Fruit fly (Drosophila melanogaster): ENCODE results near the gene Rga.
A peak's percentile ranks its signal among the peaks of the same experiment; 100 is the strongest.

The Rga gene

DNA sequence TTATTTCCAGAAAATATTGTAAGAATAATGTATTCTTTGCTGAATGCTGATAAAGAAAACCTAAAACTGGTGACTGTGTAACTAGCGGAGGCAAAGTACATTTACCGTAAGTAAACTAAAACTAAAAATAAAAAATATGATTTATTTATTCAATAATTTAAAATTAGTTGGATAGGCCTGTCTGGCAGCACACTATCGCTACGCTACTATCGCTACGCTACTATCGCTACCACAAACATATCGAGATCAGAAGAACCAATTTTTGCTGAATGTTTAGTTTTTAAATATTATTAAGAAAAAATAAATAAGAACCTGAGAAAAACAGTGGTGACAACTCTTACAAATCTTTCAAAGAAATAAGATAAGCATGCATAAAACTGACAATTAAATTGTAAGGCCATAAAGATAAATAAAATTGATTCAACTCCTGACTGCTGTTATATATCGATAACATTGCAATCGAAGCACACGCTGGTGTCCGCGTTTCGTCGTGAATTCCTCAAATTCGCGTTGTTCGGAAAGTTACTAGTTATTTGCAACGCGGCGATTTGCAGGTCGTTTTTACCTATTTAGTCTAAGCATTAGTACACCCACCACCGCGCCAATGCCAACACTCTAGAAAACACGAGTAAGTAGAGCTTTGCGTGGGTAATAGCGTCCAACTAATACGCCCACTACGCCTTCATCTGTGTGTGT is 47.4 kb upstream of the Rga start, which contains the start of gene Wdr33 (continued):
- peak; percentile 34 for TF ChIP-seq Dek (tag; optimal IDR thresholded peaks at IDR 0.05)
- peak; percentile 34; the same call in 1 of the 2 replicates for TF ChIP-seq CG3847 (GFP tag; IDR thresholded peaks at IDR 0.05)
- TF ChIP-seq CG17359 (tag; optimal IDR thresholded peaks at IDR 0.05), result peak; percentile 16
- TF ChIP-seq bigmax (GFP tag; optimal IDR thresholded peaks at IDR 0.05), result no peak
- TF ChIP-seq GATAe (GFP tag; conservative IDR thresholded peaks at IDR 0.05), result no peak
- TF ChIP-seq tin (GFP tag; optimal IDR thresholded peaks at IDR 0.05), result peak; percentile 8
- no peak for TF ChIP-seq ttk (GFP tag; IDR thresholded peaks at IDR 0.05)
- TF ChIP-seq CG8478 (optimal IDR thresholded peaks at IDR 0.05), result no peak
- no peak for TF ChIP-seq Dfd (GFP tag; optimal IDR thresholded peaks at IDR 0.05)
- TF ChIP-seq Sry-β (GFP tag; optimal IDR thresholded peaks at IDR 0.05), result no peak
- no peak for TF ChIP-seq Camta (GFP tag; optimal IDR thresholded peaks at IDR 0.05)
- TF ChIP-seq CG5180 (GFP tag; optimal IDR thresholded peaks at IDR 0.05), result no peak
- TF ChIP-seq caup (GFP tag; optimal IDR thresholded peaks at IDR 0.05; ENCODE audit: severe bottlenecking), result no peak
- TF ChIP-seq zen (tag; optimal IDR thresholded peaks at IDR 0.05), result no peak
- no peak for TF ChIP-seq Mad (GFP tag; optimal IDR thresholded peaks at IDR 0.05)
- no peak for TF ChIP-seq Atf3 (GFP tag; optimal IDR thresholded peaks at IDR 0.05)
- no peak for TF ChIP-seq bowl (GFP tag; IDR thresholded peaks at IDR 0.05)
- no peak for TF ChIP-seq TFAM (GFP tag; optimal IDR thresholded peaks at IDR 0.05)
- no peak for TF ChIP-seq NC2β (GFP tag; optimal IDR thresholded peaks at IDR 0.05)
- TF ChIP-seq chif (GFP tag; optimal IDR thresholded peaks at IDR 0.05), result no peak
- TF ChIP-seq row (GFP tag; IDR thresholded peaks at IDR 0.05), result peak; percentile 62; the same call in 2 of the 3 replicates
- TF ChIP-seq crp (GFP tag; optimal IDR thresholded peaks at IDR 0.05), result no peak
- peak; percentile 21 for TF ChIP-seq CG31388 (GFP tag; optimal IDR thresholded peaks at IDR 0.05)
- peak; percentile 31 for TF ChIP-seq unpg (GFP tag; optimal IDR thresholded peaks at IDR 0.05)
- no peak for TF ChIP-seq nom (GFP tag; optimal IDR thresholded peaks at IDR 0.05)
- no peak for TF ChIP-seq cwo (GFP tag; optimal IDR thresholded peaks at IDR 0.05)
- no peak for TF ChIP-seq Sox102F (GFP tag; optimal IDR thresholded peaks at IDR 0.05)
- TF ChIP-seq trh (GFP tag; optimal IDR thresholded peaks at IDR 0.05), result no peak
- TF ChIP-seq oc (tag; optimal IDR thresholded peaks at IDR 0.05), result no peak
- TF ChIP-seq stc (GFP tag; IDR thresholded peaks at IDR 0.05), result no peak
- no peak for TF ChIP-seq ash1 (GFP tag; optimal IDR thresholded peaks at IDR 0.05)
- no peak for TF ChIP-seq Med (GFP tag)
- peak; percentile 36 for TF ChIP-seq CG18262 (tag; optimal IDR thresholded peaks at IDR 0.05)
- peak; percentile 69 for TF ChIP-seq CG13775 (GFP tag; optimal IDR thresholded peaks at IDR 0.05)
- 0 out of 2 replicates have a peak, but pooled peaks have one; percentile 19 for TF ChIP-seq CG6272 (GFP tag; IDR thresholded peaks at IDR 0.05)
- TF ChIP-seq dm (GFP tag; optimal IDR thresholded peaks at IDR 0.05), result peak; percentile 6
- peak; percentile 45 for TF ChIP-seq corto (GFP tag; optimal IDR thresholded peaks at IDR 0.05)
- no peak for TF ChIP-seq PHDP (tag; optimal IDR thresholded peaks at IDR 0.05)
- no peak for TF ChIP-seq CG9876 (GFP tag; optimal IDR thresholded peaks at IDR 0.05)
- TF ChIP-seq CG10959 (GFP tag; IDR thresholded peaks at IDR 0.05), result no peak
- no peak for TF ChIP-seq CG3407 (GFP tag; optimal IDR thresholded peaks at IDR 0.05)
- TF ChIP-seq eyg (GFP tag; optimal IDR thresholded peaks at IDR 0.05), result no peak
- TF ChIP-seq NC2α (GFP tag; optimal IDR thresholded peaks at IDR 0.05), result no peak
- no peak for TF ChIP-seq CG10565 (GFP tag; optimal IDR thresholded peaks at IDR 0.05)
- peak; percentile 49 for TF ChIP-seq Hr3 (GFP tag; optimal IDR thresholded peaks at IDR 0.05)
- TF ChIP-seq Rfx (GFP tag; IDR thresholded peaks at IDR 0.05), result no peak; the same call in 1 of the 2 replicates
- TF ChIP-seq al (GFP tag; IDR thresholded peaks at IDR 0.05), result peak; percentile 28; the same call in 1 of the 2 replicates
- TF ChIP-seq nerfin-2 (GFP tag; IDR thresholded peaks at IDR 0.05; ENCODE audit: partially characterized antibody), result peak; percentile 82
- TF ChIP-seq CG7928 (GFP tag; optimal IDR thresholded peaks at IDR 0.05), result no peak
- TF ChIP-seq Dip2 (GFP tag; IDR thresholded peaks at IDR 0.05), result no peak

All from whole organism, embryonic.